Worm (Caenorhabditis elegans): ENCODE results near the gene fil-2.

fil-2 gene

DNA sequence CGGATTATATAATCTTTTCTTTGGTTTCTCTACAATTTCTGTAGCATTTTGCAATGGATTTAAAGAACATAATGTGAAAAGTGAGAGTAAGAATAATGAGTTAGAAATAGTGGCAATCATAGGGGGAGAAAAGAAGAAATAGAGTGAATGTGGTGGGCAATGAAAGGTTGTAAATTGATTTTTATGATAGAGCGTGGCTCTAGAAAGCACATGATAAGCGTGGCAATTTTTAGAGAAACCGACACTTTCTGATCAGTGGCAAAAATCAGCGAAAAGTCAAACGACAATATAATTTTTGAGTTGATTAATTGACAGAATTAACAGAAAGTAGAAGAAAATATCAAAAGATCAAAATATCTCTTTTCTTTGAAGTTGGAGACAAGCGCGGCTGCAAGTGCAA is 13.6 kb downstream of the fil-2 start, which contains the start of gene K12B6.9:
TSS of gene K12B6.9 (minus strand) at position 266 of the 400 bp plus-strand sequence.
- TF ChIP-seq eor-1 (tag; optimal IDR thresholded peaks at IDR 0.05): no peak
- no peak for TF ChIP-seq elt-1 (tag; optimal IDR thresholded peaks at IDR 0.05)
- no peak for TF ChIP-seq nhr-67 (tag; optimal IDR thresholded peaks at IDR 0.05)
- TF ChIP-seq egl-27 (tag; optimal IDR thresholded peaks at IDR 0.05): no peak
- no peak for TF ChIP-seq lsy-12 (tag; optimal IDR thresholded peaks at IDR 0.05)
- TF ChIP-seq pqm-1 (tag; optimal IDR thresholded peaks at IDR 0.05): peak; percentile 25
- TF ChIP-seq ZK546.5 (tag; optimal IDR thresholded peaks at IDR 0.05): no peak
- TF ChIP-seq zag-1 (tag; optimal IDR thresholded peaks at IDR 0.05): no peak
- TF ChIP-seq nhr-77 (tag; optimal IDR thresholded peaks at IDR 0.05): no peak
- no peak for TF ChIP-seq ama-1 (optimal IDR thresholded peaks at IDR 0.05)
- TF ChIP-seq ceh-9 (tag; optimal IDR thresholded peaks at IDR 0.05): no peak
- no peak for TF ChIP-seq aly-2 (tag; optimal IDR thresholded peaks at IDR 0.05)
- TF ChIP-seq elt-2 (tag; optimal IDR thresholded peaks at IDR 0.05): peak; percentile 75
- TF ChIP-seq daf-12 (tag; optimal IDR thresholded peaks at IDR 0.05): no peak
- TF ChIP-seq nhr-25 (tag; optimal IDR thresholded peaks at IDR 0.05): no peak
- TF ChIP-seq jun-1 (tag; optimal IDR thresholded peaks at IDR 0.05): no peak
- TF ChIP-seq lin-15B (tag; optimal IDR thresholded peaks at IDR 0.05): no peak

DNA sequence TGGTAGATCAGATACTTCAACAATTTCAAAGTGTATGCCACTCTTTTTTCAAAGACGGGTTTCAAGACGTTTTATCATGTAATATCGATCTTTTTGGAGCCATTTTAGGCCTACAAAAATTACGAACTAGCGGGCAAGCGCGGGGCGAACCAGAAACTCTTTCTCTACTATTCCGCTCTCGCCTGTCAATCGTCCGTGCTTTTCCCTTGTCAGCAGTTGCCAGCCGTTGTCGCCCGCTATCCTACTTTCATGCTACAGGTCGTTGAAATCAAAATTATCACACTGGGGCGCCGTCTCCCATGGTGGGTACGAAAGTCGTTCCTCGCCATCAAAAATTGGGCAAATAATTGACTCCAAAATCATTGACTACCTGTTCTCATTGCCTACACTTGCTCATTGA is 22.2 kb downstream of the fil-2 start:
- no peak for TF ChIP-seq nhr-43 (tag; optimal IDR thresholded peaks at IDR 0.05; ENCODE audit: poor library complexity, severe bottlenecking)
- TF ChIP-seq lin-15B (tag; optimal IDR thresholded peaks at IDR 0.05): no peak
- no peak for TF ChIP-seq nhr-76 (tag; optimal IDR thresholded peaks at IDR 0.05)
- no peak for TF ChIP-seq egl-5 (tag; optimal IDR thresholded peaks at IDR 0.05)
- no peak for TF ChIP-seq elt-2 (tag; optimal IDR thresholded peaks at IDR 0.05)
- TF ChIP-seq nhr-23 (tag; optimal IDR thresholded peaks at IDR 0.05): no peak
- no peak for TF ChIP-seq nhr-11 (tag; optimal IDR thresholded peaks at IDR 0.05)
- TF ChIP-seq jun-1 (tag; optimal IDR thresholded peaks at IDR 0.05): no peak
- TF ChIP-seq nfya-1 (tag; optimal IDR thresholded peaks at IDR 0.05; ENCODE audit: insufficient read depth): no peak
- TF ChIP-seq tbx-2 (tag; optimal IDR thresholded peaks at IDR 0.05): no peak
- TF ChIP-seq nhr-67 (tag; optimal IDR thresholded peaks at IDR 0.05): no peak
- no peak for TF ChIP-seq ztf-11 (tag; optimal IDR thresholded peaks at IDR 0.05)
- TF ChIP-seq ceh-9 (tag; optimal IDR thresholded peaks at IDR 0.05): no peak
- TF ChIP-seq mml-1 (tag; optimal IDR thresholded peaks at IDR 0.05): no peak
- no peak for TF ChIP-seq daf-12 (tag; optimal IDR thresholded peaks at IDR 0.05)
- no peak for TF ChIP-seq fos-1 (tag; optimal IDR thresholded peaks at IDR 0.05)
- no peak for TF ChIP-seq R02D3.7 (tag; optimal IDR thresholded peaks at IDR 0.05)
- no peak for TF ChIP-seq nhr-77 (tag; optimal IDR thresholded peaks at IDR 0.05)
- TF ChIP-seq unc-39 (tag; optimal IDR thresholded peaks at IDR 0.05): no peak

- TF ChIP-seq elt-1 (tag; optimal IDR thresholded peaks at IDR 0.05) (peak; percentile 55), ztf-4 (tag; optimal IDR thresholded peaks at IDR 0.05) (no peak), nhr-67 (tag; optimal IDR thresholded peaks at IDR 0.05) (no peak), nhr-25 (tag; optimal IDR thresholded peaks at IDR 0.05) (peak; percentile 5), pha-4 (tag; optimal IDR thresholded peaks at IDR 0.05) (no peak), sea-2 (GFP tag; optimal IDR thresholded peaks at IDR 0.05) (no peak), nhr-28 (tag; optimal IDR thresholded peaks at IDR 0.05) (no peak)
Observed at ce11 chrV:6302465-6302864, 23.6 kb downstream of the fil-2 start.

DNA sequence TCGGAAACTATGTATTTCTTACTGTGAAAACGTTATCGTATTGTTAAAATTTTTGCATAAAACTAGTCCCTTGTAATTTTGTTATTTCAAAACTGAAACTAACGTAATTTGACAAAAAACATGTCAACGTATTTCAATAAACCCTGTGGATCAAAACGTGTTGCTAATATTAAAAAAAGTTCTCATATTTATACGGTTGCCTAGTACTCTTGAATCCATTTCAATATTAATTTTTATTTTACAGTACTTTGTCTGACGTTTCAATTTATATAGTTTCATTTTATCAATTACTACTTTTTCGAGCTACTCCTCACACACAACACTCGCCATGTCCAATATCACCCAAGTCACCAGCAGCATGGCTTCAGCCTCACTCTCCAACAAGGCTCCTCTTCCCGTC is 24.6 kb downstream of the fil-2 start, which contains the start of gene sago-1:
TSS of gene sago-1 (plus strand) at position 301 of the 400 bp plus-strand sequence.
- no peak for TF ChIP-seq ztf-11 (tag; optimal IDR thresholded peaks at IDR 0.05)
- TF ChIP-seq ceh-16 (tag; optimal IDR thresholded peaks at IDR 0.05): no peak
- TF ChIP-seq ceh-9 (tag; optimal IDR thresholded peaks at IDR 0.05): no peak
- TF ChIP-seq lsy-12 (tag; optimal IDR thresholded peaks at IDR 0.05): no peak
- TF ChIP-seq elt-1 (tag; optimal IDR thresholded peaks at IDR 0.05): no peak

DNA sequence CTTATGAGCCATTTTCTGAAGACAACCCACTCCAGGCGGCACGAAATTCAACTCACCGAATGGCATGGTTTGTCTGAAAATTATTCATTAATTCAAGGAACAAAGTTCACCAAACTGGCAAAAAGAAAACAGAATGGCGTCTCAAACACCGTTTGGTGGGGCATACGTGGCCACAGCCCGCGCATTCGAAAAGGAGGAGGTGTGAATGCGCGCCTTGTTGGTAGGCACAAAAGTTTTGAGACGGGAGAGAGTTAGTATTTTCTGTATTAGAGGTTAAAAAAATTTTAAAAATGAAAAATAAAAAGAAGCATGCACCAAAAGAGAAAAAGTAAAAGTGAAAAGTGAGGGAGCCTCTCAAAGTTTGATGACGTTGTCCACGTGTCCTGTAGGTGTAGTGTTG is 33.1 kb downstream of the fil-2 start:
- no peak for TF ChIP-seq nhr-237 (tag; optimal IDR thresholded peaks at IDR 0.05)
- TF ChIP-seq fkh-2 (tag; optimal IDR thresholded peaks at IDR 0.05): no peak
- TF ChIP-seq ztf-4 (tag; optimal IDR thresholded peaks at IDR 0.05): no peak
- TF ChIP-seq ztf-11 (tag; optimal IDR thresholded peaks at IDR 0.05): no peak
- TF ChIP-seq snpc-4 (tag; optimal IDR thresholded peaks at IDR 0.05): no peak
- no peak for TF ChIP-seq lsy-12 (tag; optimal IDR thresholded peaks at IDR 0.05)
- no peak for TF ChIP-seq zag-1 (tag; optimal IDR thresholded peaks at IDR 0.05)
- no peak for TF ChIP-seq ceh-9 (tag; optimal IDR thresholded peaks at IDR 0.05)
- TF ChIP-seq fkh-10 (GFP tag; optimal IDR thresholded peaks at IDR 0.05): no peak
- no peak for TF ChIP-seq nfya-1 (tag; optimal IDR thresholded peaks at IDR 0.05; ENCODE audit: insufficient read depth)
- TF ChIP-seq eor-1 (tag; optimal IDR thresholded peaks at IDR 0.05): no peak
- no peak for TF ChIP-seq unc-62 (GFP tag; optimal IDR thresholded peaks at IDR 0.05)
- TF ChIP-seq nhr-76 (tag; optimal IDR thresholded peaks at IDR 0.05): no peak
- no peak for TF ChIP-seq pqm-1 (tag; optimal IDR thresholded peaks at IDR 0.05)
- no peak for TF ChIP-seq jun-1 (tag; optimal IDR thresholded peaks at IDR 0.05)
- no peak for TF ChIP-seq unc-39 (tag; optimal IDR thresholded peaks at IDR 0.05)
- TF ChIP-seq fos-1 (tag; optimal IDR thresholded peaks at IDR 0.05): no peak
- TF ChIP-seq egl-27 (tag; optimal IDR thresholded peaks at IDR 0.05): no peak
- TF ChIP-seq lin-39 (tag; optimal IDR thresholded peaks at IDR 0.05): no peak
